Worm (Caenorhabditis elegans): Measurements from ENCODE around the gene jmjd-4.

ce11 chrIII:10344762-10345161 is 10.9 kb upstream of the jmjd-4 start:
- no peak for TF ChIP-seq C38D4.7 (GFP tag; optimal IDR thresholded peaks at IDR 0.05)
- TF ChIP-seq ama-1 (optimal IDR thresholded peaks at IDR 0.05) = no peak
- no peak for TF ChIP-seq ceh-48 (tag; optimal IDR thresholded peaks at IDR 0.05)
- no peak for TF ChIP-seq madf-2 (tag; optimal IDR thresholded peaks at IDR 0.05)
- no peak for TF ChIP-seq dve-1 (tag; optimal IDR thresholded peaks at IDR 0.05)
- no peak for TF ChIP-seq tbx-2 (tag; optimal IDR thresholded peaks at IDR 0.05)
- no peak for TF ChIP-seq hlh-15 (tag; optimal IDR thresholded peaks at IDR 0.05)
- no peak for TF ChIP-seq pag-3 (tag; optimal IDR thresholded peaks at IDR 0.05; ENCODE audit: borderline replicate concordance)
- TF ChIP-seq K09A11.1 (tag; optimal IDR thresholded peaks at IDR 0.05; ENCODE audit: insufficient read depth) = no peak

Measured in whole organism, late embryonic.